Worm (Caenorhabditis elegans): ENCODE data around the gene cutc-1.
A peak's percentile ranks its signal among the peaks of the same experiment; 100 is the strongest.

Gene cutc-1

ce11 chrIII:8439312-8439711 is 35.9 kb upstream of the cutc-1 start, which contains the start of gene pqn-96:
Gene pqn-96, minus strand, starts transcription at chrIII:8439412.
- TF ChIP-seq efl-1 (optimal IDR thresholded peaks at IDR 0.05), result no peak
- peak in 1 of 2 experiments; percentile 84 for TF ChIP-seq efl-1 (GFP tag; optimal IDR thresholded peaks at IDR 0.05 in 1 of 2)
- no peak for TF ChIP-seq unc-62 (GFP tag; optimal IDR thresholded peaks at IDR 0.05)

ce11 chrIII:8437763-8438414 is 34.5 kb upstream of the cutc-1 start:
- TF ChIP-seq ama-1 (optimal IDR thresholded peaks at IDR 0.05) (no peak), fkh-8 (tag; optimal IDR thresholded peaks at IDR 0.05) (peak; percentile 9)

ce11 chrIII:8435074-8435473 is 31.7 kb upstream of the cutc-1 start, which contains the start of gene ZK1236.9:
Gene ZK1236.9, minus strand, starts transcription at chrIII:8435174.
- no peak for TF ChIP-seq vab-15 (tag; optimal IDR thresholded peaks at IDR 0.05)
- no peak for TF ChIP-seq nhr-11 (tag; optimal IDR thresholded peaks at IDR 0.05)
- TF ChIP-seq alr-1 (tag; optimal IDR thresholded peaks at IDR 0.05; ENCODE audit: borderline replicate concordance), result no peak
- no peak for TF ChIP-seq unc-86 (tag; optimal IDR thresholded peaks at IDR 0.05)
- no peak for TF ChIP-seq hlh-17 (GFP tag; optimal IDR thresholded peaks at IDR 0.05; ENCODE audit: borderline replicate concordance)
- no peak for TF ChIP-seq lin-13 (GFP tag; optimal IDR thresholded peaks at IDR 0.05)
- no peak for TF ChIP-seq ceh-82 (tag; optimal IDR thresholded peaks at IDR 0.05)
- TF ChIP-seq hpl-2 (GFP tag; optimal IDR thresholded peaks at IDR 0.05), result no peak
- TF ChIP-seq swsn-7 (tag; optimal IDR thresholded peaks at IDR 0.05), result no peak
- no peak for TF ChIP-seq lir-3 (tag; optimal IDR thresholded peaks at IDR 0.05; ENCODE audit: poor library complexity)
- no peak for TF ChIP-seq ceh-90 (tag; optimal IDR thresholded peaks at IDR 0.05)
- no peak for TF ChIP-seq snpc-4 (tag; optimal IDR thresholded peaks at IDR 0.05)
- TF ChIP-seq aha-1 (tag; optimal IDR thresholded peaks at IDR 0.05), result no peak
- TF ChIP-seq unc-30 (tag; optimal IDR thresholded peaks at IDR 0.05), result no peak
- TF ChIP-seq mdl-1 (tag; optimal IDR thresholded peaks at IDR 0.05), result no peak
- TF ChIP-seq zag-1 (tag; optimal IDR thresholded peaks at IDR 0.05), result no peak
- TF ChIP-seq nhr-12 (tag; optimal IDR thresholded peaks at IDR 0.05), result no peak
- no peak for TF ChIP-seq nhr-19 (GFP tag; conservative IDR thresholded peaks at IDR 0.05)

- TF ChIP-seq swsn-7 (tag; optimal IDR thresholded peaks at IDR 0.05) (peak; percentile 18), blmp-1 (tag; optimal IDR thresholded peaks at IDR 0.05) (peak; percentile 62), nhr-12 (tag; optimal IDR thresholded peaks at IDR 0.05) (no peak), unc-86 (tag; optimal IDR thresholded peaks at IDR 0.05) (no peak), irx-1 (tag; optimal IDR thresholded peaks at IDR 0.05) (no peak), zip-4 (GFP tag; optimal IDR thresholded peaks at IDR 0.05) (no peak), hpl-2 (GFP tag; optimal IDR thresholded peaks at IDR 0.05) (no peak), elt-3 (tag; optimal IDR thresholded peaks at IDR 0.05) (no peak), ceh-63 (GFP tag; optimal IDR thresholded peaks at IDR 0.05) (no peak), nhr-71 (tag; optimal IDR thresholded peaks at IDR 0.05) (peak; percentile 45), grh-1 (GFP tag; IDR thresholded peaks at IDR 0.05) (no peak), fkh-8 (tag; optimal IDR thresholded peaks at IDR 0.05) (peak; percentile 28), mab-9 (GFP tag; IDR thresholded peaks at IDR 0.05) (no peak), ets-5 (GFP tag; IDR thresholded peaks at IDR 0.05) (no peak), zag-1 (tag; optimal IDR thresholded peaks at IDR 0.05) (no peak), dsc-1 (tag; optimal IDR thresholded peaks at IDR 0.05) (no peak), tbx-2 (tag; optimal IDR thresholded peaks at IDR 0.05) (peak; percentile 11), fkh-4 (tag; optimal IDR thresholded peaks at IDR 0.05; ENCODE audit: borderline replicate concordance) (no peak), sup-37 (GFP tag; optimal IDR thresholded peaks at IDR 0.05) (no peak), sox-4 (tag; optimal IDR thresholded peaks at IDR 0.05) (no peak), elt-2 (tag; optimal IDR thresholded peaks at IDR 0.05) (no peak), lin-15B (tag; optimal IDR thresholded peaks at IDR 0.05) (no peak), ceh-90 (tag; optimal IDR thresholded peaks at IDR 0.05) (no peak), pag-3 (tag; optimal IDR thresholded peaks at IDR 0.05; ENCODE audit: borderline replicate concordance, insufficient read depth) (no peak), lin-35 (GFP tag; optimal IDR thresholded peaks at IDR 0.05) (peak; percentile 43 to 67), dpl-1 (GFP tag; optimal IDR thresholded peaks at IDR 0.05) (peak; percentile 20 to 56 (median 53)), lsy-2 (tag; optimal IDR thresholded peaks at IDR 0.05) (peak; percentile 54 to 76), unc-98 (GFP tag; IDR thresholded peaks at IDR 0.05) (no peak), pqm-1 (tag; optimal IDR thresholded peaks at IDR 0.05) (no peak), rnt-1 (tag; optimal IDR thresholded peaks at IDR 0.05) (peak; percentile 12)
Measured at ce11 chrIII:8432143-8432542, 28.7 kb upstream of the cutc-1 start, which contains the start of gene ZK1236.5. Gene ZK1236.5, minus strand, starts transcription at chrIII:8432214.
